Worm (Caenorhabditis elegans): ENCODE results near the gene sto-4.

Gene sto-4

DNA sequence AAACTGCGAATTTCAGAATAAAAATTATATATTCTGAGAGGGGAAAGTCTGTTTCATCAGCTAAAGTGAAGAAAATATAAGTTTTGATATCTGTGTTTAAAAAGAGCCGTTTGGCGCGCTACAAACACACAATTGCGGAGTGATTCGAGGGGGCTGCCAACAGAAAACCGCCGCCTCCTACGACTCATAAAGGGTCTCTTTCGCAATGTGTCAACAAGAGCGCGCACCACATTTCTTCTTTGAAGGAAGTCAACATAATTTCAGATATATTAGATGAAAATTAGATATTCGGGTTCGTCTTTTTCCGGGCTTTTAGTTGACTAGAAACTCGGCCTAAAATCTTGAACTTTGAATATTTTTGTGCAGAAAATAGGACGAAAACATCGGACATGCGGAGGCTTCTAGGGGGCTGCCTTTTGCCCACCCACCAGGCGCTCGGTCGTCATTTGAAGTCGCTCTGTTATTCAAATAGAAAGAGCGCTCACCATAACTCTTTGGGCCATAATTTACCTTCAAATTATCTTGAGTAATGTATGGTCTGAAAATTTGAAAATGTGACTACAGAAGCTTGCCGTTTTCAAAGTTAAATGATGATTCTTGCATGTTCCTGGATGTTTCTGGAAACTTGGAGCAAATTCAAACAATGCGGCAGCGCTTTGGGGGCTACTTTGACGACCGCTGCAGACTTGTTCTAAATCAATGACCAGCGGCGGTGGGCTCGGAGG, 38.0 kb upstream of the sto-4 start (continued):
- TF ChIP-seq hif-1 (tag; optimal IDR thresholded peaks at IDR 0.05) = peak; percentile 84 to 94
- TF ChIP-seq ama-1 (optimal IDR thresholded peaks at IDR 0.05) = no peak
- TF ChIP-seq lin-39 (tag; optimal IDR thresholded peaks at IDR 0.05) = peak; percentile 23
- TF ChIP-seq nhr-42 (GFP tag; IDR thresholded peaks at IDR 0.05) = peak; percentile 91
- TF ChIP-seq nhr-41 (GFP tag; IDR thresholded peaks at IDR 0.05) = no peak
- peak; percentile 74 for TF ChIP-seq jun-1 (tag; optimal IDR thresholded peaks at IDR 0.05)

DNA sequence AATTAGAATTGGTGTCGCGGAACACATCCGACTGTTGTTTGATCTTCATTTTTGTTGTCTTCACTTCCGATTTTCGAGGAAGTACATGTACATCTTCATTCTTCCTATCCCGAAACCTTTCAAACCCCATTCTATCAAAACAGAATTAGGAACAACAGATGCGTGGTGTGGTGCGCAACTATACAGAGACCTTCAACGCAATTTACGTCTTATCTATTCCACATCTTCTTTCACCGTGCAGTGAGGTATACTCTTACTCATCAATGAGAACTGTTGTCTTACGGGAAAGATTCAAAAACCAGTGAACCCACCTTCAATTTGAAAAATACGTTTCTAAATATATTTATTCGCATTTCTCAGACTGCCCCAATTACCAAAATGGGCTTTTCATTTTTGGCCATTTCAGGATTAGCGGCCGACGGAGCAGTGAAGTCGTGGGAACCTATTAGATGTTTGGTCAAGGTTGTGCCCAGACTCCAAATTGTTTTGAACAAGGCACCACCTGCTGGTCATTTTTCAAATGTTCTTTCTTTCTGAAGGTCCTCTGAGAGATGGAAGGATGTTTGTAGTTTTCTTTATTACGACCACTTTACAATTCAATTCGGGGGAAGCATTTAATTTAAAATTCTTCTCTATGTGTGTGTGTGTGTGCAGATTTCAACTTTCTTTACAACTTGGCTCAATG, 37.0 kb upstream of the sto-4 start:
- TF ChIP-seq hmg-1.1 (GFP tag; IDR thresholded peaks at IDR 0.05) (no peak), zag-1 (tag; optimal IDR thresholded peaks at IDR 0.05) (no peak), aha-1 (tag) (peak; percentile 13), php-3 (GFP tag; IDR thresholded peaks at IDR 0.05) (no peak), tra-1 (GFP tag; IDR thresholded peaks at IDR 0.05) (0 out of 2 replicates have a peak, but pooled peaks have one; percentile 31), madf-9 (GFP tag; conservative IDR thresholded peaks at IDR 0.05) (no peak), F37D6.2 (tag; optimal IDR thresholded peaks at IDR 0.05) (no peak), hlh-11 (tag; optimal IDR thresholded peaks at IDR 0.05) (no peak), nhr-102 (tag; optimal IDR thresholded peaks at IDR 0.05) (no peak)

DNA sequence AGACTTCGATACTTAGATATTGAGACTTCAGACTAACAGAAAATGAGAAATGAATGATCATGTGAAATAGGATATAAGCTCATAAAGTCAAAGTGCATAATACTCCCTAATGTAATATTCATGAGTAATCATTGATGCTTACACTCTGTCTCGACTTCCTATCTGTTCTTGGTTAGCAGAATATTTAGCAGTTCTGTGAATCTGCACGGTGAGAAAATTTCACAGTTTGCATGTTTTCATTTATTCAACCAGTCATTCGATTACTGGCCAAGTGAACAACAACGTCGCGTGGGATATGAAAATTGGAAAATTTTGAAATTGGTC, 36.5 kb upstream of the sto-4 start:
- TF ChIP-seq fos-1 (tag; optimal IDR thresholded peaks at IDR 0.05) = no peak
- no peak for TF ChIP-seq nhr-237 (tag; optimal IDR thresholded peaks at IDR 0.05)
- no peak for TF ChIP-seq lsy-2 (tag; optimal IDR thresholded peaks at IDR 0.05)
- TF ChIP-seq F44E2.7 (GFP tag; IDR thresholded peaks at IDR 0.05) = no peak
- no peak for TF ChIP-seq lin-39 (tag; optimal IDR thresholded peaks at IDR 0.05)

DNA sequence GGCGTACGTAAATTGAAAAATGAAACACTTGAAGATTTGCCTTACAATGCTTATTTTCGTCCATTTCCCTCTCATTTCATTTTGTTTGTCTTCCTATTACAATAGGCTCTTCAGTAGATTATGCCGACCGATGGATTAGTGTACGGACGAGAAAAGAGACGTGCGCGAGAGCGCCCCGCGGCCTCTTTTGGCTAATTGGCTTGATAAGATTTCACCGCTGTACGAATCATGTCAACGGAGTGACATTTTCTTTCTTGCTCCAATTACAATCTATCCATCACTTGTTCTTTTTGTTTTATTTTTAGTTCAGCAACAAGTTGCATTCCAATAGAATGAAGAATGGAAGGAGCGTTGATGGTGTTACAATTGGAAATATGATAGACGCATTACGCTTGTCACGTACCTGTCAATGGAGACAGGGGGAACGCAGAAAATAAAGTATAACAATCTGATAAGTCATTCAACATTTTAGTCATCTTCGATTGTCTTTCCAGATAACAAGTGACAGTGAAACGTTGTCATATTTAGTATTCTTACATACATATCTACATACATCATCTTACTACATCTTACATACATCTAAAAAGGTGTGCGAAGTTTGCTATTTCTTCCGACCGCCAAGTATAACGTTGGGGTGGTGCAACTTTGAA, 35.7 kb upstream of the sto-4 start:
- TF ChIP-seq nhr-76 (tag; optimal IDR thresholded peaks at IDR 0.05) (no peak), Y5F2A.4 (GFP tag; optimal IDR thresholded peaks at IDR 0.05) (no peak), spr-3 (GFP tag; optimal IDR thresholded peaks at IDR 0.05) (no peak), ZK337.2 (GFP tag; IDR thresholded peaks at IDR 0.05) (no peak), mdt-29 (GFP tag; IDR thresholded peaks at IDR 0.05) (no peak), daf-16 (GFP tag; optimal IDR thresholded peaks at IDR 0.05) (peak in 1 of 2 experiments; percentile 71), daf-16 (tag; optimal IDR thresholded peaks at IDR 0.05) (no peak), fos-1 (tag; optimal IDR thresholded peaks at IDR 0.05) (no peak), duxl-1 (tag; optimal IDR thresholded peaks at IDR 0.05; ENCODE audit: poor library complexity) (no peak), mxl-2 (GFP tag; conservative IDR thresholded peaks at IDR 0.05) (no peak), aly-2 (tag; optimal IDR thresholded peaks at IDR 0.05) (no peak), nhr-48 (tag; optimal IDR thresholded peaks at IDR 0.05) (peak; percentile 60), dmd-6 (GFP tag; IDR thresholded peaks at IDR 0.05) (peak; percentile 81), dve-1 (tag; optimal IDR thresholded peaks at IDR 0.05; ENCODE audit: insufficient read depth) (peak; percentile 64), egl-43 (GFP tag; IDR thresholded peaks at IDR 0.05) (no peak), T20F7.1 (GFP tag; optimal IDR thresholded peaks at IDR 0.05) (peak; percentile 24)

Measured in whole organism, L4 larva.